Worm (Caenorhabditis elegans): ENCODE results near the gene ZK1055.2.

DNA sequence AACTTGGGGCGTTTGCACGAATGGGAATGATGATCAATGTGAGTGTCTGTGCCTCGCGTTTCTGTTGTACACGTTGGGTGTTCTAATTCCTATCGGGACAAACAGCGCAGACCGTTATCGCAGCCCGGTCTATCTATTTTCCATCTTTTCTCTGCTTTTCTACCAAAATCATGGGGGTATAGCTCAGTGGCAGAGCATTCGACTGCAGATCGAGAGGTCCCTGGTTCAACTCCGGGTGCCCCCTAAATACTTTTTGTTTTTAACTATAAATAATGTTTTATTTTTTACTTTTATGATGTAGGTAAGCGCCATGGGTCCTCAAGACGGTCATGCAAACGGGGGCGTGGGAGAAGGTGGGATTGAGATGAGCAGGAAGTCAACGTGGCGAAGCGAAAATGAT is 30.8 kb upstream of the ZK1055.2 start:
- TF ChIP-seq ama-1 (optimal IDR thresholded peaks at IDR 0.05) = no peak
- no peak for TF ChIP-seq snpc-4 (tag; optimal IDR thresholded peaks at IDR 0.05)
- no peak for TF ChIP-seq fos-1 (tag; optimal IDR thresholded peaks at IDR 0.05)
- no peak for TF ChIP-seq ztf-11 (tag; optimal IDR thresholded peaks at IDR 0.05)
- TF ChIP-seq nhr-23 (tag; optimal IDR thresholded peaks at IDR 0.05) = no peak
- no peak for TF ChIP-seq crh-2 (tag; optimal IDR thresholded peaks at IDR 0.05)
- no peak for TF ChIP-seq egl-27 (tag; optimal IDR thresholded peaks at IDR 0.05)
- no peak for TF ChIP-seq nhr-12 (tag; optimal IDR thresholded peaks at IDR 0.05)
- TF ChIP-seq dmd-4 (tag; optimal IDR thresholded peaks at IDR 0.05) = no peak
- TF ChIP-seq skn-1 (tag; optimal IDR thresholded peaks at IDR 0.05) = no peak
- no peak for TF ChIP-seq mdl-1 (tag; optimal IDR thresholded peaks at IDR 0.05)
- TF ChIP-seq lin-13 (GFP tag; optimal IDR thresholded peaks at IDR 0.05) = no peak
- TF ChIP-seq unc-39 (tag; optimal IDR thresholded peaks at IDR 0.05) = no peak
- no peak for TF ChIP-seq zag-1 (tag; optimal IDR thresholded peaks at IDR 0.05)

Data from whole organism, L2 larva.